Fruit fly (Drosophila melanogaster) whole organism, embryonic: ENCODE measurements around the gene CG11723.

Experiments used
- ATbp ChIP-seq: fragments of 200-800 bp; sonication (Bioruptor generic); optimal IDR thresholded peaks from 2 replicates; lab custom pipeline; 2017; ENCODE audit warnings: missing biosample characterization, mild to moderate bottlenecking, missing genetic modification characterization, missing genetic modification reagents
- CG10321 ChIP-seq: fragments of 200-800 bp; sonication (Bioruptor generic); IDR thresholded peaks from 2 replicates; pipeline ENCODE4 v1.3.6; 2022; ENCODE audit warnings: missing biosample characterization, missing genetic modification characterization
- CG11456 ChIP-seq: fragments of 200-800 bp; sonication (Bioruptor generic); IDR thresholded peaks from 3 replicates; pipeline ENCODE4 v1.3.6; 2022; ENCODE audit warnings: missing biosample characterization, missing genetic modification characterization
- CG11504 ChIP-seq: fragments of 200-800 bp; sonication (Bioruptor generic); optimal IDR thresholded peaks from 3 replicates; lab custom pipeline; 2019; ENCODE audit warnings: missing biosample characterization, mild to moderate bottlenecking, missing genetic modification characterization, moderate library complexity
- CG12659 ChIP-seq: fragments of 200-800 bp; sonication (Bioruptor generic); optimal IDR thresholded peaks from 3 replicates; lab custom pipeline; 2017; ENCODE audit warnings: mild to moderate bottlenecking, missing biosample characterization, missing genetic modification reagents, missing genetic modification characterization
- CG12942 ChIP-seq: fragments of 200-800 bp; sonication (Bioruptor generic); optimal IDR thresholded peaks from 3 replicates; lab custom pipeline; 2016; ENCODE audit warnings: missing biosample characterization, missing genetic modification characterization
- CG14050 ChIP-seq: fragments of 200-800 bp; sonication (Bioruptor generic); IDR thresholded peaks from 3 replicates; pipeline ENCODE4 v1.3.6; 2022; ENCODE audit warnings: missing biosample characterization, missing genetic modification characterization
- CG2678 ChIP-seq: fragments of 200-800 bp; sonication (Bioruptor generic); optimal IDR thresholded peaks from 3 replicates; lab custom pipeline; 2019; ENCODE audit warnings: missing biosample characterization, mild to moderate bottlenecking, missing genetic modification characterization, moderate library complexity
- CG33557 ChIP-seq: fragments of 200-800 bp; sonication (Bioruptor generic); optimal IDR thresholded peaks from 2 replicates; lab custom pipeline; 2019; ENCODE audit warnings: missing biosample characterization, mild to moderate bottlenecking, missing genetic modification characterization, moderate library complexity
- CG4404 ChIP-seq: fragments of 200-800 bp; sonication (Bioruptor generic); IDR thresholded peaks from 2 replicates; pipeline ENCODE4 v1.3.6; 2022; ENCODE audit warnings: missing biosample characterization, missing genetic modification characterization
- CG4730 ChIP-seq: fragments of 200-800 bp; sonication (Bioruptor generic); IDR thresholded peaks from 2 replicates; pipeline ENCODE4 v1.3.6; 2022; ENCODE audit warnings: missing biosample characterization, missing genetic modification characterization
- CG7372 ChIP-seq: fragments of 200-800 bp; sonication (Bioruptor generic); IDR thresholded peaks from 2 replicates; pipeline ENCODE4 v1.3.6; 2022; ENCODE audit warnings: missing biosample characterization, missing genetic modification characterization
- CG8359 ChIP-seq: fragments of 200-800 bp; sonication (Bioruptor generic); optimal IDR thresholded peaks from 2 replicates; lab custom pipeline; 2017; ENCODE audit warnings: missing biosample characterization, mild to moderate bottlenecking, missing genetic modification characterization, borderline replicate concordance
- CG8924 ChIP-seq: fragments of 200-800 bp; optimal IDR thresholded peaks from 3 replicates; lab custom pipeline; 2019; ENCODE audit warnings: missing biosample characterization, mild to moderate bottlenecking, missing genetic modification characterization, moderate library complexity
- CHES-1-like ChIP-seq: fragments of 200-800 bp; sonication (Bioruptor generic); optimal IDR thresholded peaks from 2 replicates; lab custom pipeline; 2016; ENCODE audit warnings: missing biosample characterization, missing genetic modification characterization
- Chrac-16 ChIP-seq: fragments of 200-800 bp; sonication (Bioruptor generic); optimal IDR thresholded peaks from 3 replicates; lab custom pipeline; 2016; ENCODE audit warnings: missing biosample characterization, missing genetic modification characterization
- CkIIα-i1 ChIP-seq: fragments of 200-800 bp; sonication (Bioruptor generic); IDR thresholded peaks from 2 replicates; pipeline ENCODE4 v1.3.6; 2022; ENCODE audit warnings: missing biosample characterization, missing genetic modification characterization
- Doc2 ChIP-seq: fragments of 200-800 bp; sonication (Bioruptor generic); IDR thresholded peaks from 2 replicates; pipeline ENCODE4 v1.3.6; 2022; ENCODE audit warnings: missing biosample characterization, missing genetic modification characterization
- E2f1 ChIP-seq: fragments of 200-800 bp; sonication (Bioruptor generic); IDR thresholded peaks from 2 replicates; pipeline ENCODE4 v1.3.6; 2022; ENCODE audit warnings: missing biosample characterization, missing genetic modification characterization
- Hr3 ChIP-seq: fragments of 200-800 bp; sonication (Bioruptor generic); optimal IDR thresholded peaks from 3 replicates; lab custom pipeline; 2016; ENCODE audit warnings: missing biosample characterization, missing genetic modification characterization
- MESR4 ChIP-seq: fragments of 200-800 bp; sonication (Bioruptor generic); optimal IDR thresholded peaks from 2 replicates; lab custom pipeline; 2018; ENCODE audit warnings: missing biosample characterization, mild to moderate bottlenecking, missing genetic modification characterization, moderate library complexity
- Meics ChIP-seq: fragments of 200-800 bp; sonication (Bioruptor generic); optimal IDR thresholded peaks from 2 replicates; lab custom pipeline; 2017; ENCODE audit warnings: missing biosample characterization, mild to moderate bottlenecking, missing genetic modification characterization
- NFAT ChIP-seq: fragments of 200-800 bp; sonication (Bioruptor generic); IDR thresholded peaks from 2 replicates; pipeline ENCODE4 v1.3.6; 2022; ENCODE audit warnings: missing biosample characterization, missing genetic modification characterization
- NK7.1 ChIP-seq: fragments of 200-800 bp; sonication (Bioruptor generic); optimal IDR thresholded peaks from 3 replicates; lab custom pipeline; 2016; ENCODE audit warnings: missing biosample characterization, missing genetic modification characterization
- Nf-YB ChIP-seq: fragments of 200-800 bp; sonication (Bioruptor generic); optimal IDR thresholded peaks from 3 replicates; lab custom pipeline; 2019; ENCODE audit warnings: missing biosample characterization, mild to moderate bottlenecking, missing genetic modification characterization, moderate library complexity
- Optix ChIP-seq: fragments of 200-800 bp; sonication (Bioruptor generic); IDR thresholded peaks from 3 replicates; pipeline ENCODE4 v1.3.6; 2022; ENCODE audit warnings: missing biosample characterization, missing genetic modification characterization
- Ravus ChIP-seq: fragments of 200-800 bp; sonication (Bioruptor generic); IDR thresholded peaks from 2 replicates; pipeline ENCODE4 v1.3.6; 2022; ENCODE audit warnings: missing biosample characterization, missing genetic modification characterization
- az2 ChIP-seq: fragments of 200-800 bp; sonication (Bioruptor generic); optimal IDR thresholded peaks from 3 replicates; lab custom pipeline; 2016; ENCODE audit warnings: missing biosample characterization, missing genetic modification characterization
- chinmo ChIP-seq: fragments of 200-800 bp; sonication (Bioruptor generic); IDR thresholded peaks from 4 replicates; pipeline ENCODE4 v1.3.6; 2022; ENCODE audit warnings: missing biosample characterization, missing genetic modification characterization; ENCODE audit not compliant: partially characterized antibody
- corto ChIP-seq: fragments of 200-800 bp; sonication (Bioruptor generic); optimal IDR thresholded peaks from 2 replicates; lab custom pipeline; 2016; ENCODE audit warnings: missing biosample characterization, mild to moderate bottlenecking, missing genetic modification characterization, moderate library complexity
- croc ChIP-seq: fragments of 200-800 bp; sonication (Bioruptor generic); conservative IDR thresholded peaks from 3 replicates; pipeline ENCODE4 v1.3.6; 2022; ENCODE audit warnings: missing biosample characterization, missing genetic modification characterization
- fd3F ChIP-seq: fragments of 200-800 bp; sonication (Bioruptor generic); optimal IDR thresholded peaks from 2 replicates; lab custom pipeline; 2018; ENCODE audit warnings: missing biosample characterization, mild to moderate bottlenecking, missing genetic modification characterization, moderate library complexity
- gro ChIP-seq: fragments of 200-800 bp; sonication (Bioruptor generic); optimal IDR thresholded peaks from 2 replicates; lab custom pipeline; 2016; ENCODE audit warnings: missing biosample characterization, missing genetic modification characterization
- jigr1 ChIP-seq: fragments of 200-800 bp; sonication (Bioruptor generic); IDR thresholded peaks from 3 replicates; pipeline ENCODE4 v1.3.6; 2022; ENCODE audit warnings: missing biosample characterization, missing genetic modification characterization
- jing ChIP-seq: fragments of 200-800 bp; sonication (Bioruptor generic); optimal IDR thresholded peaks from 2 replicates; lab custom pipeline; 2018; ENCODE audit warnings: missing biosample characterization, mild to moderate bottlenecking, missing genetic modification characterization
- lov ChIP-seq, 2 experiments: fragments of 200-800 bp in 1 of 2; fragments of >200 bp in 1 of 2; sonication (Bioruptor generic) in 1 of 2; IDR thresholded peaks in 1 of 2; optimal IDR thresholded peaks in 1 of 2; 2 replicates in 1 of 2; 3 replicates in 1 of 2; pipeline versions ENCODE4 v1.3.6 to Lab custom; 2017 to 2022; ENCODE audit warnings: missing biosample characterization in 1 of 2, missing genetic modification characterization in 1 of 2
- luna ChIP-seq: fragments of 200-800 bp; sonication (Bioruptor generic); optimal IDR thresholded peaks from 2 replicates; lab custom pipeline; 2016; ENCODE audit warnings: missing biosample characterization, missing genetic modification characterization
- maf-S ChIP-seq: fragments of 200-800 bp; sonication (Bioruptor generic); optimal IDR thresholded peaks from 2 replicates; lab custom pipeline; 2016; ENCODE audit warnings: missing biosample characterization, missing genetic modification characterization
- nmo ChIP-seq: fragments of 200-800 bp; sonication (Bioruptor generic); optimal IDR thresholded peaks from 2 replicates; lab custom pipeline; 2018; ENCODE audit warnings: missing biosample characterization, mild to moderate bottlenecking, missing genetic modification characterization, moderate library complexity
- onecut ChIP-seq: fragments of 200-800 bp; sonication (Bioruptor generic); IDR thresholded peaks from 2 replicates; pipeline ENCODE4 v1.3.6; 2022; ENCODE audit warnings: missing biosample characterization, missing genetic modification characterization
- pb ChIP-seq: fragments of 200-800 bp; sonication (Bioruptor generic); optimal IDR thresholded peaks from 3 replicates; lab custom pipeline; 2016; ENCODE audit warnings: missing biosample characterization, missing genetic modification characterization
- pros ChIP-seq: fragments of 200-800 bp; sonication (Bioruptor generic); optimal IDR thresholded peaks from 3 replicates; lab custom pipeline; 2019; ENCODE audit warnings: missing biosample characterization, mild to moderate bottlenecking, missing genetic modification characterization, moderate library complexity
- ro ChIP-seq: fragments of 200-800 bp; sonication (Bioruptor generic); IDR thresholded peaks from 2 replicates; pipeline ENCODE4 v1.3.6; 2022; ENCODE audit warnings: missing biosample characterization, missing genetic modification characterization
- seq ChIP-seq: fragments of 200-800 bp; sonication (Bioruptor generic); IDR thresholded peaks from 2 replicates; pipeline ENCODE4 v1.3.6; 2022; ENCODE audit warnings: missing biosample characterization, missing genetic modification characterization
- tin ChIP-seq: fragments of 200-800 bp; sonication (Bioruptor generic); optimal IDR thresholded peaks from 3 replicates; lab custom pipeline; 2016; ENCODE audit warnings: missing biosample characterization, missing genetic modification characterization
- tll ChIP-seq, 2 experiments: fragments of 200-800 bp in 1 of 2; fragments of >200 bp in 1 of 2; sonication (Bioruptor generic) in 1 of 2; optimal IDR thresholded peaks; 2 replicates each; lab custom pipeline; 2017 to 2019; ENCODE audit warnings: missing biosample characterization in 2 of 2, missing genetic modification characterization in 2 of 2, mild to moderate bottlenecking in 1 of 2, moderate library complexity in 1 of 2
- tx ChIP-seq: fragments of 200-800 bp; sonication (Bioruptor generic); optimal IDR thresholded peaks from 2 replicates; lab custom pipeline; 2016; ENCODE audit warnings: missing biosample characterization, missing genetic modification characterization
- wor ChIP-seq: fragments of 200-800 bp; sonication (Bioruptor generic); IDR thresholded peaks from 2 replicates; pipeline ENCODE4 v1.3.6; 2022; ENCODE audit warnings: missing biosample characterization, missing genetic modification characterization
- zf30C ChIP-seq: fragments of 200-800 bp; sonication (Bioruptor generic); optimal IDR thresholded peaks from 3 replicates; lab custom pipeline; 2018; ENCODE audit warnings: missing biosample characterization, mild to moderate bottlenecking, missing genetic modification characterization

Gene CG11723

dm6 chr2L:2177969-2178809 lies 31.1 kb upstream of the CG11723 start, which contains the start of gene aop (continued):
- TF ChIP-seq corto (no peak), tll (GFP tag; optimal IDR thresholded peaks at IDR 0.05; lab: Kevin White, UChicago) (peak in 1 of 2 experiments; percentile 77), E2f1 (GFP tag; lab: Robert Waterston, UW) (no peak), CG7372 (GFP tag; lab: Robert Waterston, UW) (no peak), lov (optimal IDR thresholded peaks at IDR 0.05; lab: Kevin White, UChicago) (no peak), lov (GFP tag; IDR thresholded peaks at IDR 0.05; lab: Robert Waterston, UW) (no peak), CG12942 (GFP tag; lab: Kevin White, UChicago) (no peak), CG4730 (no peak), CG10321 (GFP tag; lab: Robert Waterston, UW) (no peak), NFAT (GFP tag; lab: Robert Waterston, UW) (peak; percentile 36; the same call in 1 of the 2 replicates), Meics (GFP tag; lab: Kevin White, UChicago) (no peak), Hr3 (GFP tag; lab: Kevin White, UChicago) (no peak), onecut (GFP tag; lab: Robert Waterston, UW) (peak; percentile 35; the same call in 1 of the 2 replicates), tin (no peak), az2 (GFP tag; lab: Kevin White, UChicago) (no peak), MESR4 (GFP tag; lab: Kevin White, UChicago) (no peak), tx (GFP tag; lab: Kevin White, UChicago) (no peak), gro (GFP tag; lab: Kevin White, UChicago) (peak; percentile 71), pb (GFP tag; lab: Kevin White, UChicago) (peak; percentile 16), croc (GFP tag; lab: Robert Waterston, UW) (no peak), ATbp (GFP tag; lab: Kevin White, UChicago) (no peak), CG4404 (GFP tag; lab: Robert Waterston, UW) (no peak), CG14050 (GFP tag; lab: Robert Waterston, UW) (no peak), ro (GFP tag; lab: Robert Waterston, UW) (no peak), Doc2 (GFP tag; lab: Robert Waterston, UW) (no peak), Ravus (GFP tag; lab: Robert Waterston, UW) (no peak), wor (GFP tag; lab: Robert Waterston, UW) (no peak), jigr1 (GFP tag; lab: Robert Waterston, UW) (no peak), chinmo (peak; percentile 67; the same call in 1 of the 4 replicates), nmo (GFP tag; lab: Kevin White, UChicago) (peak; percentile 6), CG11456 (GFP tag; lab: Robert Waterston, UW) (no peak), CG11504 (tag; lab: Kevin White, UChicago) (peak; percentile 22), luna (GFP tag; lab: Kevin White, UChicago) (no peak), zf30C (GFP tag; lab: Kevin White, UChicago) (peak; percentile 39), CG2678 (tag; lab: Kevin White, UChicago) (peak; percentile 19), Chrac-16 (GFP tag; lab: Kevin White, UChicago) (no peak), Nf-YB (peak; percentile 37), CG33557 (GFP tag; lab: Kevin White, UChicago) (peak; percentile 19), seq (GFP tag; lab: Robert Waterston, UW) (no peak; the same call in 1 of the 2 replicates), pros (GFP tag; lab: Kevin White, UChicago) (peak; percentile 72), jing (GFP tag; lab: Kevin White, UChicago) (no peak), fd3F (no peak), CG8359 (no peak), CHES-1-like (GFP tag; lab: Kevin White, UChicago) (peak; percentile 40), CG8924 (peak; percentile 72), CkIIα-i1 (GFP tag; lab: Robert Waterston, UW) (no peak), NK7.1 (GFP tag; lab: Kevin White, UChicago) (no peak), Optix (no peak), CG12659 (GFP tag; lab: Kevin White, UChicago) (peak; percentile 29), maf-S (GFP tag; lab: Kevin White, UChicago) (no peak)
